Worm (Caenorhabditis elegans) whole organism, L4 larva: Measurements from ENCODE around the gene Y48A6B.3.

Experiments
- F10B5.3 ChIP-seq: sonication (generic microtip); optimal IDR thresholded peaks from 2 replicates; lab custom pipeline; 2016; ENCODE audit warnings: mild to moderate bottlenecking, missing genetic modification characterization, missing compliant biosample characterization
- F26F4.8 ChIP-seq: fragments of 200-800 bp; sonication (Bioruptor generic); conservative IDR thresholded peaks from 2 replicates; pipeline ENCODE4 v1.3.6; 2022; ENCODE audit warnings: missing genetic modification characterization, missing compliant biosample characterization
- F37D6.2 ChIP-seq: sonication (generic microtip); optimal IDR thresholded peaks from 2 replicates; lab custom pipeline; 2016; ENCODE audit warnings: mild to moderate bottlenecking, missing genetic modification characterization, missing compliant biosample characterization
- R02D3.7 ChIP-seq: fragments of 150-350 bp; sonication (generic microtip); optimal IDR thresholded peaks from 3 replicates; lab custom pipeline; 2014; ENCODE audit warnings: missing biosample characterization, missing genetic modification characterization
- T26A8.4 ChIP-seq: fragments of 200-800 bp; sonication (Bioruptor generic); IDR thresholded peaks from 2 replicates; pipeline ENCODE4 v1.3.6; 2022; ENCODE audit warnings: missing genetic modification characterization, missing compliant biosample characterization
- Y48G9A.11 ChIP-seq: fragments of 200-800 bp; sonication (Bioruptor generic); IDR thresholded peaks from 2 replicates; pipeline ENCODE4 v1.3.6; 2022; ENCODE audit warnings: missing genetic modification reagents, missing genetic modification characterization, missing compliant biosample characterization
- ZK546.5 ChIP-seq, 2 experiments: sonication (generic microtip); optimal IDR thresholded peaks; 2 replicates each; lab custom pipeline; 2017; ENCODE audit warnings: missing biosample characterization in 2 of 2, missing genetic modification characterization in 2 of 2
- aha-1 ChIP-seq: fragments of 150-350 bp; peaks from one replicate; lab custom pipeline; 2014; ENCODE audit warnings: missing biosample characterization, missing genetic modification characterization
- ama-1 ChIP-seq: fragments of 150-350 bp; optimal IDR thresholded peaks from 2 replicates; lab custom pipeline; 2014; ENCODE audit warnings: inconsistent platforms, mixed read lengths
- ceh-28 ChIP-seq: fragments of 150-350 bp; optimal IDR thresholded peaks from 2 replicates; lab custom pipeline; 2014; ENCODE audit warnings: missing biosample characterization, missing genetic modification reagents, missing genetic modification characterization
- daf-16 ChIP-seq, 3 experiments: sonication (generic microtip); optimal IDR thresholded peaks; 2 replicates each; lab custom pipeline; 2016 to 2017; ENCODE audit warnings: missing genetic modification characterization in 3 of 3, missing genetic modification reagents in 3 of 3, mild to moderate bottlenecking in 2 of 3, missing compliant biosample characterization in 2 of 3, missing biosample characterization in 1 of 3, moderate library complexity in 1 of 3
- dmd-6 ChIP-seq: fragments of 200-800 bp; sonication (Bioruptor generic); IDR thresholded peaks from 2 replicates; pipeline ENCODE4 v1.3.6; 2022; ENCODE audit warnings: missing genetic modification reagents, missing genetic modification characterization, missing compliant biosample characterization
- dve-1 ChIP-seq: sonication (generic microtip); optimal IDR thresholded peaks from 2 replicates; lab custom pipeline; 2017; ENCODE audit warnings: antibody characterized with exemption, mild to moderate bottlenecking, missing genetic modification characterization, missing compliant biosample characterization; ENCODE audit not compliant: insufficient read depth
- egl-27 ChIP-seq: sonication (generic microtip); optimal IDR thresholded peaks from 3 replicates; lab custom pipeline; 2017; ENCODE audit warnings: missing biosample characterization, missing genetic modification reagents, missing genetic modification characterization
- fos-1 ChIP-seq: fragments of 150-350 bp; optimal IDR thresholded peaks from 2 replicates; lab custom pipeline; 2014; ENCODE audit warnings: missing biosample characterization, missing genetic modification characterization
- hlh-11 ChIP-seq: fragments of 200-800 bp; sonication (Bioruptor generic); optimal IDR thresholded peaks from 2 replicates; lab custom pipeline; 2018; ENCODE audit warnings: mild to moderate bottlenecking, missing genetic modification characterization, missing compliant biosample characterization
- hlh-30 ChIP-seq: sonication (generic microtip); optimal IDR thresholded peaks from 2 replicates; lab custom pipeline; 2017; ENCODE audit warnings: antibody characterized with exemption, mild to moderate bottlenecking, missing genetic modification characterization, missing compliant biosample characterization; ENCODE audit not compliant: insufficient read depth
- lin-1 ChIP-seq: fragments of 200-800 bp; sonication (Bioruptor generic); IDR thresholded peaks from 2 replicates; pipeline ENCODE4 v1.3.6; 2022; ENCODE audit warnings: missing genetic modification reagents, missing genetic modification characterization, missing compliant biosample characterization
- lin-15B ChIP-seq: fragments of 150-350 bp; sonication (generic microtip); optimal IDR thresholded peaks from 3 replicates; lab custom pipeline; 2014; ENCODE audit warnings: missing biosample characterization, missing genetic modification characterization
- lin-38 ChIP-seq: fragments of 200-800 bp; sonication (Bioruptor generic); IDR thresholded peaks from 2 replicates; pipeline ENCODE4 v1.3.6; 2022; ENCODE audit warnings: missing genetic modification reagents, missing genetic modification characterization, missing compliant biosample characterization
- lsy-2 ChIP-seq, 2 experiments: fragments of 150-350 bp in 1 of 2; sonication (generic microtip) in 1 of 2; optimal IDR thresholded peaks; 2 replicates each; lab custom pipeline; 2014 to 2017; ENCODE audit warnings: missing biosample characterization in 2 of 2, missing genetic modification characterization in 2 of 2
- madf-5 ChIP-seq, 2 experiments: fragments of 200-800 bp; sonication (Bioruptor generic); IDR thresholded peaks; 2 replicates each; pipeline ENCODE4 v1.3.6; 2022; ENCODE audit warnings: missing compliant biosample characterization in 2 of 2, missing genetic modification characterization in 2 of 2
- mdl-1 ChIP-seq, 2 experiments: fragments of 150-350 bp in 1 of 2; sonication (generic microtip) in 1 of 2; optimal IDR thresholded peaks; 2 replicates each; lab custom pipeline; 2014 to 2017; ENCODE audit warnings: missing biosample characterization in 2 of 2, missing genetic modification characterization in 2 of 2
- mep-1 ChIP-seq: fragments of 150-350 bp; sonication (generic microtip); optimal IDR thresholded peaks from 3 replicates; lab custom pipeline; 2014; ENCODE audit warnings: missing biosample characterization, missing genetic modification characterization
- mxl-2 ChIP-seq: fragments of 200-800 bp; sonication (Bioruptor generic); conservative IDR thresholded peaks from 2 replicates; pipeline ENCODE4 v1.3.6; 2022; ENCODE audit warnings: missing genetic modification reagents, missing genetic modification characterization, missing compliant biosample characterization
- nhr-102 ChIP-seq: sonication (generic microtip); optimal IDR thresholded peaks from 2 replicates; lab custom pipeline; 2016; ENCODE audit warnings: mild to moderate bottlenecking, missing genetic modification characterization, moderate library complexity, missing compliant biosample characterization
- nhr-111 ChIP-seq: fragments of 200-800 bp; sonication (Bioruptor generic); optimal IDR thresholded peaks from 2 replicates; lab custom pipeline; 2018; ENCODE audit warnings: mild to moderate bottlenecking, missing genetic modification characterization, missing compliant biosample characterization
- nhr-28 ChIP-seq: fragments of 150-350 bp; optimal IDR thresholded peaks from 2 replicates; lab custom pipeline; 2014; ENCODE audit warnings: missing biosample characterization, missing genetic modification characterization
- nhr-41 ChIP-seq: fragments of 200-800 bp; sonication (Bioruptor generic); IDR thresholded peaks from 2 replicates; pipeline ENCODE4 v1.3.6; 2022; ENCODE audit warnings: missing genetic modification reagents, missing genetic modification characterization, missing compliant biosample characterization
- nhr-42 ChIP-seq: fragments of 200-800 bp; sonication (Bioruptor generic); IDR thresholded peaks from 2 replicates; pipeline ENCODE4 v1.3.6; 2022; ENCODE audit warnings: missing genetic modification characterization, missing compliant biosample characterization
- nhr-48 ChIP-seq: sonication (generic microtip); optimal IDR thresholded peaks from 2 replicates; lab custom pipeline; 2016; ENCODE audit warnings: mild to moderate bottlenecking, missing genetic modification characterization, missing compliant biosample characterization
- nhr-77 ChIP-seq: fragments of 150-350 bp; optimal IDR thresholded peaks from 2 replicates; lab custom pipeline; 2014; ENCODE audit warnings: missing biosample characterization, missing genetic modification characterization
- pha-4 ChIP-seq, 2 experiments: fragments of 150-350 bp in 1 of 2; fragments of 200-800 bp in 1 of 2; sonication (Bioruptor generic) in 1 of 2; IDR thresholded peaks in 1 of 2; optimal IDR thresholded peaks in 1 of 2; 2 replicates each; pipeline versions ENCODE4 v1.3.6 to Lab custom; 2014 to 2022; ENCODE audit warnings: missing genetic modification characterization in 2 of 2, missing genetic modification reagents in 2 of 2, missing biosample characterization in 1 of 2, missing compliant biosample characterization in 1 of 2
- php-3 ChIP-seq: fragments of 200-800 bp; sonication (Bioruptor generic); IDR thresholded peaks from 2 replicates; pipeline ENCODE4 v1.3.6; 2022; ENCODE audit warnings: missing genetic modification reagents, missing genetic modification characterization, missing compliant biosample characterization
- pqm-1 ChIP-seq: sonication (generic microtip); optimal IDR thresholded peaks from 2 replicates; lab custom pipeline; 2017; ENCODE audit warnings: missing biosample characterization, missing genetic modification characterization
- saeg-2 ChIP-seq: fragments of 200-800 bp; sonication (Bioruptor generic); IDR thresholded peaks from 2 replicates; pipeline ENCODE4 v1.3.6; 2022; ENCODE audit warnings: missing genetic modification reagents, missing genetic modification characterization, missing compliant biosample characterization
- spr-3 ChIP-seq: fragments of 200-800 bp; sonication (Bioruptor generic); optimal IDR thresholded peaks from 2 replicates; lab custom pipeline; 2018; ENCODE audit warnings: mild to moderate bottlenecking, missing genetic modification characterization, missing compliant biosample characterization
- tra-1 ChIP-seq: fragments of 200-800 bp; sonication (Bioruptor generic); IDR thresholded peaks from 2 replicates; pipeline ENCODE4 v1.3.6; 2022; ENCODE audit warnings: missing genetic modification reagents, missing genetic modification characterization, missing compliant biosample characterization
- zip-2 ChIP-seq: fragments of 150-350 bp; optimal IDR thresholded peaks from 2 replicates; lab custom pipeline; 2014; ENCODE audit warnings: missing biosample characterization, missing genetic modification characterization

The Y48A6B.3 gene

DNA sequence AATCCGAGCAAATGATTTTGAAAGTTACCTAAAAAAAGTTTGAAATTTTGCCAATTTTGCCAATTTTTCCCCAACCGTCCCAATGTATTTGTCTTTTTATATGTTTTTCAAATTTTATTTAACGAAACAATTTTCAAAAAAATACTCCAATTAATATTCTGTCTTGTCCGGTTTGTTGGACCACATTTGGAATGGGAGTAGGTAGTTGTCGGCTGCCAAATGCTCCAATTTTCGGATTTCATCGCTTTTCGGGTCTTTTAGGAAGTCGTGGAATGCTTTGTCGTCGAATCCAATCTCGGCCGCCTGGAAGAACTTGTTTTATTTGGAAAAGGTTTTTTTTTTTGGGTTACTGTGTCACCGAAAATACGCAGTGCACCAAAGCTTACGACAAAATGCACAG, 17.1 kb downstream of the Y48A6B.3 start (continued):
- no peak for TF ChIP-seq lin-15B

DNA sequence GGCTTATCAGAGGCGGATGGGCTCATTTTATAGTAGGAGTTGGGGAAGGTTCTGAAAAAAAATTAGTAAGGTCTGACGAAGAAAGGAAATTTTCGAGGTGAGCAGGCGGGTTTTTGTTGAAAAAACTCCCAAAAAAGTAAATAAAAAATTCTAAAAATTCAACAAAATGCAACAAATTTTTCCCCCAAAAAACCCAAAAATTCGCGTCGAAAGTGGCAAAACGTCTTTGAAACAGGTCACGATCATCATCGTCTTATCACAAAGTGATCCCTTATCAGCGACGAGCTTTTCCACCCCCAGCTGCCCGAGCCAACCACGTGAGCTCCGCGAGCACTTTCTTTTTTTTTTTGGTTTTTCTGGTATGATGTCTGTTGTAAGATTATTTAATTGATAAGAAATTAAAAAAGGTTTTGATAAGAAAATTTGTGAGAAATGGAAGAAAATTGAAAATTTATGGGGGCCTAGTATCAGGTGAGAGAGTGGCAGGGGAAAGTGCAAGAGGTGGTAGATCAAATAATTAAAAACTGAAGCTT, 18.6 kb downstream of the Y48A6B.3 start, which contains the start of gene Y48A6B.7:
Y48A6B.7 (minus strand) TSS at position 51 of the 533 bp plus-strand sequence.
- peak in 1 of 2 experiments; percentile 12 for TF ChIP-seq daf-16 (GFP tag; optimal IDR thresholded peaks at IDR 0.05; lab: Kevin White, UChicago)
- TF ChIP-seq daf-16 (tag; optimal IDR thresholded peaks at IDR 0.05; lab: Kevin White, UChicago), result peak; percentile 83
- peak; percentile 73 for TF ChIP-seq hlh-30 (tag; lab: Kevin White, UChicago)
- peak; percentile 92 for TF ChIP-seq tra-1 (GFP tag; lab: Robert Waterston, UW)
- peak in 1 of 2 experiments; percentile 67 for TF ChIP-seq mdl-1 (tag; optimal IDR thresholded peaks at IDR 0.05; lab: Kevin White, UChicago)
- TF ChIP-seq ama-1 (lab: Kevin White, UChicago), result no peak
- TF ChIP-seq nhr-48 (tag; lab: Kevin White, UChicago), result peak; percentile 45
- no peak for TF ChIP-seq nhr-111 (GFP tag; lab: Kevin White, UChicago)
- no peak for TF ChIP-seq nhr-42 (GFP tag; lab: Robert Waterston, UW)
- peak; percentile 86 for TF ChIP-seq nhr-77 (tag; lab: Kevin White, UChicago)
- TF ChIP-seq lin-38, result peak; percentile 38; the same call in 1 of the 2 replicates
- TF ChIP-seq R02D3.7 (tag; lab: Kevin White, UChicago), result no peak
- TF ChIP-seq ceh-28 (tag; lab: Kevin White, UChicago), result no peak
- TF ChIP-seq aha-1 (tag; lab: Kevin White, UChicago), result peak; percentile 12
- TF ChIP-seq lsy-2 (tag; optimal IDR thresholded peaks at IDR 0.05; lab: Kevin White, UChicago), result peak in 1 of 2 experiments; percentile 57
- TF ChIP-seq F10B5.3, result no peak
- TF ChIP-seq Y48G9A.11, result no peak
- no peak for TF ChIP-seq egl-27 (tag; lab: Kevin White, UChicago)
- TF ChIP-seq T26A8.4 (GFP tag; lab: Robert Waterston, UW), result no peak
- peak; percentile 36; the same call in 1 of the 2 replicates for TF ChIP-seq saeg-2 (GFP tag; lab: Robert Waterston, UW)
- TF ChIP-seq nhr-41 (GFP tag; lab: Robert Waterston, UW), result peak; percentile 60; the same call in 1 of the 2 replicates
- TF ChIP-seq F37D6.2 (tag; lab: Kevin White, UChicago), result no peak
- TF ChIP-seq ZK546.5 (tag; optimal IDR thresholded peaks at IDR 0.05; lab: Kevin White, UChicago), result no peak
- TF ChIP-seq php-3 (GFP tag; lab: Robert Waterston, UW), result peak; percentile 81
- peak; percentile 74 for TF ChIP-seq nhr-28 (tag; lab: Kevin White, UChicago)
- no peak for TF ChIP-seq zip-2
- no peak for TF ChIP-seq F26F4.8
- TF ChIP-seq pha-4 (GFP tag; IDR thresholded peaks at IDR 0.05; lab: Robert Waterston, UW), result peak; percentile 50; the same call in 1 of the 2 replicates
- no peak for TF ChIP-seq pha-4 (tag; optimal IDR thresholded peaks at IDR 0.05; lab: Kevin White, UChicago)
- peak; percentile 95 for TF ChIP-seq dmd-6 (GFP tag; lab: Robert Waterston, UW)
- peak; percentile 90 for TF ChIP-seq pqm-1 (tag; lab: Kevin White, UChicago)
- peak; percentile 53 for TF ChIP-seq nhr-102
- TF ChIP-seq madf-5 (GFP tag; IDR thresholded peaks at IDR 0.05; lab: Robert Waterston, UW), result no peak
- TF ChIP-seq mxl-2 (GFP tag; lab: Robert Waterston, UW), result peak; percentile 65; the same call in 1 of the 2 replicates
- peak; percentile 99 for TF ChIP-seq dve-1 (tag; lab: Kevin White, UChicago)
- peak; percentile 95 for TF ChIP-seq hlh-11 (tag; lab: Kevin White, UChicago)
- no peak for TF ChIP-seq spr-3 (GFP tag; lab: Kevin White, UChicago)
- TF ChIP-seq mep-1, result peak; percentile 56
- peak; percentile 89 for TF ChIP-seq lin-1 (GFP tag; lab: Robert Waterston, UW)
- no peak for TF ChIP-seq fos-1
